Worm (Caenorhabditis elegans): Measurements from ENCODE around the gene ZK896.5.

Gene ZK896.5

ce11 chrIV:12830829-12831392 lies 48.5 kb downstream of the ZK896.5 start:
- TF ChIP-seq nhr-129 (tag; optimal IDR thresholded peaks at IDR 0.05) = peak; percentile 27
- no peak for TF ChIP-seq mab-5 (tag; optimal IDR thresholded peaks at IDR 0.05)
- peak in 1 of 2 experiments; percentile 22 for TF ChIP-seq lsy-2 (tag; optimal IDR thresholded peaks at IDR 0.05)
- TF ChIP-seq sma-3 (GFP tag; optimal IDR thresholded peaks at IDR 0.05) = no peak
- TF ChIP-seq C34F6.9 (tag; optimal IDR thresholded peaks at IDR 0.05) = peak; percentile 27
- TF ChIP-seq unc-55 (GFP tag; optimal IDR thresholded peaks at IDR 0.05) = peak; percentile 50

All from whole organism, L2 larva.